Worm (Caenorhabditis elegans) whole organism, midembryonic: ENCODE data around the gene cogc-6.

Source experiments
- cog-1 ChIP-seq: sonication (generic microtip); optimal IDR thresholded peaks from 2 replicates; lab custom pipeline; 2016; ENCODE audit warnings: missing genetic modification characterization, missing compliant biosample characterization
- klf-2 ChIP-seq: fragments of 200-800 bp; sonication (Bioruptor generic); conservative IDR thresholded peaks from 2 replicates; pipeline ENCODE4 v1.3.6; 2022; ENCODE audit warnings: missing genetic modification reagents, missing genetic modification characterization, missing compliant biosample characterization
- med-1 ChIP-seq: sonication (generic microtip); optimal IDR thresholded peaks from 2 replicates; lab custom pipeline; 2017; ENCODE audit warnings: missing genetic modification characterization, mild to moderate bottlenecking, missing compliant biosample characterization, antibody characterized with exemption, missing genetic modification reagents; ENCODE audit not compliant: insufficient read depth
- ztf-29 ChIP-seq: fragments of 200-800 bp; sonication (Bioruptor generic); IDR thresholded peaks from 2 replicates; pipeline ENCODE4 v1.3.6; 2022; ENCODE audit warnings: missing genetic modification reagents, missing genetic modification characterization, missing compliant biosample characterization

DNA sequence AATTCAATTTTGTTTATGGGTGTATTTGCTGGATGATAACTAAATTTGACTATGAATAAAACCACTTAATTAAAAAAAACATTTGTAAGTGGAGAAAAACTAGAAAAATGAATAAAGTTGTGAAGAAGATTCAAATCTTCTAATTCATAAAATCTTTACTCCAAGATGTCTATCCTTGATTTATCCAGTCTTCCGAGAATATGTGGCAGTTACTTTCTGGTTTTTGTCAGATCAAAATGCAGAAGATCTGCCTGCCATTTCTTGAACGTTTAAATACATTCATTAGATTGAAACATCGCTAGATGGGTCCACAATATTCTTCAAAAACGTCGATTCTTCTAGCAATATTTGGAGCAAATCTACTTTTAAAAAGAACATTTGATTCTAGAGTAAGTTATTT is 35.4 kb downstream of the cogc-6 start, which contains the start of gene F20D6.2:
- TF ChIP-seq ztf-29 (GFP tag; lab: Robert Waterston, UW) (no peak), med-1 (GFP tag; lab: Kevin White, UChicago) (no peak), klf-2 (no peak), cog-1 (no peak)
